Worm (Caenorhabditis elegans): ENCODE data around the gene srr-4.
A peak's percentile ranks its signal among the peaks of the same experiment; 100 is the strongest.

- TF ChIP-seq ztf-11 (tag; optimal IDR thresholded peaks at IDR 0.05) (no peak), mdl-1 (tag; optimal IDR thresholded peaks at IDR 0.05) (peak; percentile 68), unc-62 (GFP tag; optimal IDR thresholded peaks at IDR 0.05) (no peak), pha-4 (tag; optimal IDR thresholded peaks at IDR 0.05) (peak; percentile 11), lin-39 (tag; optimal IDR thresholded peaks at IDR 0.05) (peak; percentile 0), jun-1 (tag; optimal IDR thresholded peaks at IDR 0.05) (no peak)
Measured at ce11 chrV:5032176-5032575, 13.2 kb downstream of the srr-4 start.
